Worm (Caenorhabditis elegans) whole organism, L4/young adult: ENCODE results near the gene C09B8.4.

Experiments used
- dao-5 ChIP-seq: sonication (generic microtip); optimal IDR thresholded peaks from 2 replicates; lab custom pipeline; 2016; ENCODE audit warnings: missing genotype, missing genetic modification characterization, moderate library complexity, missing compliant biosample characterization
- him-1 ChIP-seq: sonication (generic microtip); optimal IDR thresholded peaks from 2 replicates; lab custom pipeline; 2016; ENCODE audit warnings: missing genotype, missing genetic modification reagents, missing genetic modification characterization, missing compliant biosample characterization

- TF ChIP-seq him-1: no peak
- TF ChIP-seq dao-5 (tag; lab: Kevin White, UChicago): no peak
Measured at ce11 chrX:5987910-5988309, 31.8 kb downstream of the C09B8.4 start.
